Fruit fly (Drosophila melanogaster) whole organism, embryonic: ENCODE data around the gene Dora.

ENCODE experiments used
- Antp ChIP-seq: fragments of 200-800 bp; sonication (Bioruptor generic); optimal IDR thresholded peaks from 3 replicates; lab custom pipeline; 2016; ENCODE audit warnings: missing biosample characterization, missing genetic modification characterization
- Awh ChIP-seq: fragments of 200-800 bp; sonication (Bioruptor generic); IDR thresholded peaks from 2 replicates; pipeline ENCODE4, ENCODE4 v1.3.6; 2022; ENCODE audit warnings: missing biosample characterization, missing genetic modification characterization
- CG10267 ChIP-seq: fragments of 200-800 bp; sonication (Bioruptor generic); optimal IDR thresholded peaks from 2 replicates; lab custom pipeline; 2018; ENCODE audit warnings: missing biosample characterization, mild to moderate bottlenecking, missing genetic modification characterization, moderate library complexity
- CG11247 ChIP-seq: fragments of 200-800 bp; sonication (Bioruptor generic); IDR thresholded peaks from 2 replicates; pipeline ENCODE4 v1.3.6; 2022; ENCODE audit warnings: missing biosample characterization, missing genetic modification characterization
- CG11456 ChIP-seq: fragments of 200-800 bp; sonication (Bioruptor generic); IDR thresholded peaks from 3 replicates; pipeline ENCODE4 v1.3.6; 2022; ENCODE audit warnings: missing biosample characterization, missing genetic modification characterization
- CG12104 ChIP-seq: fragments of 200-800 bp; sonication (Bioruptor generic); optimal IDR thresholded peaks from 3 replicates; lab custom pipeline; 2016; ENCODE audit warnings: missing biosample characterization, missing genetic modification characterization
- CG12219 ChIP-seq: fragments of 200-800 bp; sonication (Bioruptor generic); optimal IDR thresholded peaks from 3 replicates; lab custom pipeline; 2018; ENCODE audit warnings: missing biosample characterization, mild to moderate bottlenecking, missing genetic modification characterization
- CG13287 ChIP-seq: fragments of 200-800 bp; sonication (Bioruptor generic); IDR thresholded peaks from 2 replicates; pipeline ENCODE4 v1.3.6; 2022; ENCODE audit warnings: missing biosample characterization, missing genetic modification characterization; ENCODE audit not compliant: partially characterized antibody
- CG17186 ChIP-seq: fragments of 200-800 bp; sonication (Bioruptor generic); optimal IDR thresholded peaks from 3 replicates; lab custom pipeline; 2017; ENCODE audit warnings: missing biosample characterization, missing genetic modification reagents, missing genetic modification characterization
- CG17612 ChIP-seq: fragments of 200-800 bp; sonication (Bioruptor generic); IDR thresholded peaks from 2 replicates; pipeline ENCODE4 v1.3.6; 2022; ENCODE audit warnings: missing biosample characterization, missing genetic modification characterization
- CG2875 ChIP-seq: fragments of 200-800 bp; sonication (Bioruptor generic); optimal IDR thresholded peaks from 2 replicates; lab custom pipeline; 2017; ENCODE audit warnings: missing biosample characterization, mild to moderate bottlenecking, missing genetic modification characterization, missing genetic modification reagents
- CG34422 ChIP-seq: fragments of 200-800 bp; sonication (Bioruptor generic); IDR thresholded peaks from 3 replicates; pipeline ENCODE4 v1.3.6; 2022; ENCODE audit warnings: missing biosample characterization, missing genetic modification characterization
- CG3995 ChIP-seq: fragments of 200-800 bp; sonication (Bioruptor generic); optimal IDR thresholded peaks from 3 replicates; lab custom pipeline; 2016; ENCODE audit warnings: missing biosample characterization, missing genetic modification characterization
- CG4360 ChIP-seq: fragments of 200-800 bp; sonication (Bioruptor generic); IDR thresholded peaks from 2 replicates; pipeline ENCODE4 v1.3.6; 2022; ENCODE audit warnings: missing biosample characterization, missing genetic modification characterization
- CG4404 ChIP-seq: fragments of 200-800 bp; sonication (Bioruptor generic); IDR thresholded peaks from 2 replicates; pipeline ENCODE4 v1.3.6; 2022; ENCODE audit warnings: missing biosample characterization, missing genetic modification characterization
- CG4617 ChIP-seq: fragments of 200-800 bp; sonication (Bioruptor generic); optimal IDR thresholded peaks from 3 replicates; lab custom pipeline; 2016; ENCODE audit warnings: missing biosample characterization, missing genetic modification characterization, borderline replicate concordance
- CG6813 ChIP-seq: fragments of 200-800 bp; sonication (Bioruptor generic); optimal IDR thresholded peaks from 2 replicates; lab custom pipeline; 2017; ENCODE audit warnings: missing biosample characterization, missing genetic modification characterization, mild to moderate bottlenecking, moderate library complexity, missing genetic modification reagents
- CG8089 ChIP-seq: fragments of 200-800 bp; sonication (Bioruptor generic); optimal IDR thresholded peaks from 3 replicates; lab custom pipeline; 2016; ENCODE audit warnings: missing biosample characterization, missing genetic modification characterization
- CG8290 ChIP-seq, 3 experiments: fragments of 200-800 bp; sonication (Bioruptor generic); optimal IDR thresholded peaks; 2 replicates each; lab custom pipeline; 2016 to 2019; ENCODE audit warnings: missing biosample characterization in 3 of 3, missing genetic modification characterization in 3 of 3, mild to moderate bottlenecking in 2 of 3, moderate library complexity in 1 of 3
- CG9437 ChIP-seq: fragments of 200-800 bp; sonication (Bioruptor generic); optimal IDR thresholded peaks from 2 replicates; lab custom pipeline; 2018; ENCODE audit warnings: missing biosample characterization, mild to moderate bottlenecking, missing genetic modification characterization
- CoRest ChIP-seq: fragments of 200-800 bp; sonication (Bioruptor generic); optimal IDR thresholded peaks from 3 replicates; lab custom pipeline; 2018; ENCODE audit warnings: missing biosample characterization, mild to moderate bottlenecking, missing genetic modification characterization, moderate library complexity
- Dll ChIP-seq: fragments of 200-800 bp; sonication (Bioruptor generic); IDR thresholded peaks from 4 replicates; pipeline ENCODE4 v1.3.6; 2022; ENCODE audit warnings: missing biosample characterization, missing genetic modification characterization; ENCODE audit not compliant: partially characterized antibody
- Doc3 ChIP-seq: fragments of 200-800 bp; sonication (Bioruptor generic); IDR thresholded peaks from 3 replicates; pipeline ENCODE4 v1.3.6; 2022; ENCODE audit warnings: missing biosample characterization, missing genetic modification characterization; ENCODE audit not compliant: partially characterized antibody
- Dref ChIP-seq: fragments of 200-800 bp; sonication (Bioruptor generic); IDR thresholded peaks from 2 replicates; pipeline ENCODE4 v1.3.6; 2022; ENCODE audit warnings: missing biosample characterization, missing genetic modification characterization
- Eip74EF ChIP-seq, 2 experiments: fragments of 200-800 bp in 1 of 2; fragments of >200 bp in 1 of 2; sonication (Bioruptor generic) in 1 of 2; optimal IDR thresholded peaks; 2 replicates each; lab custom pipeline; 2017 to 2019; ENCODE audit warnings: missing biosample characterization in 2 of 2, missing genetic modification characterization in 2 of 2, mild to moderate bottlenecking in 1 of 2, moderate library complexity in 1 of 2
- H2.0 ChIP-seq: fragments of 200-800 bp; sonication (Bioruptor generic); IDR thresholded peaks from 2 replicates; pipeline ENCODE4 v1.3.6; 2022; ENCODE audit warnings: missing biosample characterization, missing genetic modification characterization
- HLH4C ChIP-seq: fragments of 200-800 bp; sonication (Bioruptor generic); IDR thresholded peaks from 3 replicates; pipeline ENCODE4 v1.3.6; 2022; ENCODE audit warnings: missing biosample characterization, missing genetic modification characterization; ENCODE audit not compliant: partially characterized antibody
- Hsf ChIP-seq: fragments of 200-800 bp; sonication (Bioruptor generic); optimal IDR thresholded peaks from 3 replicates; lab custom pipeline; 2016; ENCODE audit warnings: missing biosample characterization, missing genetic modification characterization
- NC2β ChIP-seq: fragments of 200-800 bp; sonication (Bioruptor generic); optimal IDR thresholded peaks from 2 replicates; lab custom pipeline; 2016; ENCODE audit warnings: missing biosample characterization, missing genetic modification characterization
- Nf-YA ChIP-seq: fragments of 200-800 bp; sonication (Bioruptor generic); IDR thresholded peaks from 2 replicates; pipeline ENCODE4 v1.3.6; 2022; ENCODE audit warnings: missing biosample characterization, missing genetic modification characterization
- Scr ChIP-seq: fragments of 200-800 bp; sonication (Bioruptor generic); IDR thresholded peaks from 2 replicates; pipeline ENCODE4 v1.3.6; 2022; ENCODE audit warnings: missing biosample characterization, missing genetic modification characterization; ENCODE audit not compliant: partially characterized antibody
- abd-A ChIP-seq: fragments of 200-800 bp; sonication (Bioruptor generic); optimal IDR thresholded peaks from 3 replicates; lab custom pipeline; 2019; ENCODE audit warnings: missing biosample characterization, mild to moderate bottlenecking, missing genetic modification characterization, moderate library complexity
- amos ChIP-seq: fragments of 200-800 bp; sonication (Bioruptor generic); IDR thresholded peaks from 2 replicates; pipeline ENCODE4 v1.3.6; 2022; ENCODE audit warnings: missing biosample characterization, missing genetic modification characterization; ENCODE audit not compliant: partially characterized antibody
- gro ChIP-seq: fragments of 200-800 bp; sonication (Bioruptor generic); optimal IDR thresholded peaks from 2 replicates; lab custom pipeline; 2016; ENCODE audit warnings: missing biosample characterization, missing genetic modification characterization
- ham ChIP-seq: fragments of 200-800 bp; sonication (Bioruptor generic); IDR thresholded peaks from 2 replicates; pipeline ENCODE4 v1.3.6; 2022; ENCODE audit warnings: missing biosample characterization, missing genetic modification characterization
- lmd ChIP-seq: fragments of 200-800 bp; sonication (Bioruptor generic); IDR thresholded peaks from 2 replicates; pipeline ENCODE4 v1.3.6; 2022; ENCODE audit warnings: missing biosample characterization, missing genetic modification characterization
- nerfin-2 ChIP-seq: fragments of 200-800 bp; sonication (Bioruptor generic); IDR thresholded peaks from 2 replicates; pipeline ENCODE4 v1.3.6; 2022; ENCODE audit warnings: missing biosample characterization, missing genetic modification characterization; ENCODE audit not compliant: partially characterized antibody
- nom ChIP-seq: fragments of 200-800 bp; sonication (Bioruptor generic); optimal IDR thresholded peaks from 2 replicates; lab custom pipeline; 2017; ENCODE audit warnings: missing biosample characterization, missing genetic modification characterization, mild to moderate bottlenecking, moderate library complexity, missing genetic modification reagents
- pnt ChIP-seq: fragments of 200-800 bp; sonication (Bioruptor generic); optimal IDR thresholded peaks from 3 replicates; lab custom pipeline; 2016; ENCODE audit warnings: missing biosample characterization, missing genetic modification characterization
- pzg ChIP-seq: fragments of 200-800 bp; sonication (Bioruptor generic); optimal IDR thresholded peaks from 3 replicates; lab custom pipeline; 2018; ENCODE audit warnings: missing biosample characterization, mild to moderate bottlenecking, missing genetic modification characterization, moderate library complexity
- row ChIP-seq: fragments of 200-800 bp; sonication (Bioruptor generic); IDR thresholded peaks from 3 replicates; pipeline ENCODE4 v1.3.6; 2022; ENCODE audit warnings: missing biosample characterization, missing genetic modification characterization
- sens ChIP-seq: fragments of 200-800 bp; sonication (Bioruptor generic); peaks from one replicate; lab custom pipeline; 2016; ENCODE audit warnings: missing biosample characterization, missing genetic modification characterization
- seq ChIP-seq: fragments of 200-800 bp; sonication (Bioruptor generic); IDR thresholded peaks from 2 replicates; pipeline ENCODE4 v1.3.6; 2022; ENCODE audit warnings: missing biosample characterization, missing genetic modification characterization
- stwl ChIP-seq: fragments of 200-800 bp; sonication (Bioruptor generic); optimal IDR thresholded peaks from 3 replicates; lab custom pipeline; 2018; ENCODE audit warnings: missing biosample characterization, mild to moderate bottlenecking, missing genetic modification characterization, moderate library complexity
- tll ChIP-seq, 2 experiments: fragments of 200-800 bp in 1 of 2; fragments of >200 bp in 1 of 2; sonication (Bioruptor generic) in 1 of 2; optimal IDR thresholded peaks; 2 replicates each; lab custom pipeline; 2017 to 2019; ENCODE audit warnings: missing biosample characterization in 2 of 2, missing genetic modification characterization in 2 of 2, mild to moderate bottlenecking in 1 of 2, moderate library complexity in 1 of 2
- vnd ChIP-seq: fragments of 200-800 bp; sonication (Bioruptor generic); IDR thresholded peaks from 3 replicates; pipeline ENCODE4 v1.3.6; 2022; ENCODE audit warnings: missing biosample characterization, missing genetic modification characterization; ENCODE audit not compliant: partially characterized antibody
- wdn ChIP-seq: fragments of 200-800 bp; sonication (Bioruptor generic); IDR thresholded peaks from 2 replicates; pipeline ENCODE4 v1.3.6; 2022; ENCODE audit warnings: missing biosample characterization, missing genetic modification characterization
- zen2 ChIP-seq: fragments of 200-800 bp; sonication (Bioruptor generic); IDR thresholded peaks from 3 replicates; pipeline ENCODE4 v1.3.6; 2022; ENCODE audit warnings: missing biosample characterization, missing genetic modification characterization; ENCODE audit not compliant: partially characterized antibody

Dora gene

dm6 chrX:18814944-18815343 is 48.8 kb upstream of the Dora start:
- TF ChIP-seq CG8290 (GFP tag; optimal IDR thresholded peaks at IDR 0.05; lab: Kevin White, UChicago) (peak; percentile 96), CG8290 (tag; optimal IDR thresholded peaks at IDR 0.05; lab: Kevin White, UChicago) (peak; percentile 78 to 99), CG17612 (GFP tag; lab: Robert Waterston, UW) (peak; percentile 77), CG4404 (no peak)

- no peak for TF ChIP-seq pnt (GFP tag; lab: Kevin White, UChicago)
- peak; percentile 82 for TF ChIP-seq Dref (GFP tag; lab: Robert Waterston, UW)
- TF ChIP-seq pzg, result peak; percentile 66
- no peak for TF ChIP-seq tll (GFP tag; optimal IDR thresholded peaks at IDR 0.05; lab: Kevin White, UChicago)
- TF ChIP-seq amos (GFP tag; lab: Robert Waterston, UW), result peak; percentile 63
- TF ChIP-seq Scr (GFP tag; lab: Robert Waterston, UW), result peak; percentile 69
- no peak for TF ChIP-seq ham (GFP tag; lab: Robert Waterston, UW)
- no peak for TF ChIP-seq CG9437 (GFP tag; lab: Kevin White, UChicago)
- peak; percentile 94 for TF ChIP-seq CG3995
- no peak for TF ChIP-seq Eip74EF (GFP tag; optimal IDR thresholded peaks at IDR 0.05; lab: Kevin White, UChicago)
- TF ChIP-seq zen2, result peak; percentile 48; the same call in 1 of the 3 replicates
- TF ChIP-seq CG4617 (GFP tag; lab: Kevin White, UChicago), result no peak
- TF ChIP-seq Dll (GFP tag; lab: Robert Waterston, UW), result peak; percentile 76
- TF ChIP-seq H2.0 (GFP tag; lab: Robert Waterston, UW), result no peak
- TF ChIP-seq Doc3 (GFP tag; lab: Robert Waterston, UW), result peak; percentile 47; the same call in 2 of the 3 replicates
- no peak for TF ChIP-seq Hsf (GFP tag; lab: Kevin White, UChicago)
- TF ChIP-seq Antp (GFP tag; lab: Kevin White, UChicago), result no peak
- peak; percentile 98 for TF ChIP-seq stwl (tag; lab: Kevin White, UChicago)
- TF ChIP-seq seq (GFP tag; lab: Robert Waterston, UW), result no peak
- peak; percentile 79 for TF ChIP-seq HLH4C (GFP tag; lab: Robert Waterston, UW)
- no peak for TF ChIP-seq CG8089 (GFP tag; lab: Kevin White, UChicago)
- peak; percentile 56 for TF ChIP-seq nerfin-2
- no peak for TF ChIP-seq Awh (GFP tag; lab: Robert Waterston, UW)
- TF ChIP-seq vnd (GFP tag; lab: Robert Waterston, UW), result peak; percentile 57
- TF ChIP-seq nom (GFP tag; lab: Kevin White, UChicago), result no peak
- TF ChIP-seq CG34422, result peak; percentile 89
- TF ChIP-seq sens (GFP tag; lab: Kevin White, UChicago), result peak; percentile 33
- TF ChIP-seq abd-A (tag; lab: Kevin White, UChicago), result no peak
- peak; percentile 46 for TF ChIP-seq CG17186 (GFP tag; lab: Kevin White, UChicago)
- no peak for TF ChIP-seq Nf-YA (GFP tag; lab: Robert Waterston, UW)
- TF ChIP-seq CG2875 (GFP tag; lab: Kevin White, UChicago), result no peak
- TF ChIP-seq CG13287 (GFP tag; lab: Robert Waterston, UW), result peak; percentile 79
- no peak for TF ChIP-seq CG11247 (GFP tag; lab: Robert Waterston, UW)
- TF ChIP-seq lmd (GFP tag; lab: Robert Waterston, UW), result no peak
- no peak for TF ChIP-seq CG11456 (GFP tag; lab: Robert Waterston, UW)
- no peak for TF ChIP-seq CG12219 (GFP tag; lab: Kevin White, UChicago)
- TF ChIP-seq CG12104 (GFP tag; lab: Kevin White, UChicago), result no peak
- no peak for TF ChIP-seq CG6813
- TF ChIP-seq CoRest (tag; lab: Kevin White, UChicago), result peak; percentile 19
- no peak for TF ChIP-seq NC2β (GFP tag; lab: Kevin White, UChicago)
- TF ChIP-seq row (GFP tag; lab: Robert Waterston, UW), result peak; percentile 31; the same call in 1 of the 3 replicates
- TF ChIP-seq gro (GFP tag; lab: Kevin White, UChicago), result no peak
- TF ChIP-seq wdn (GFP tag; lab: Robert Waterston, UW), result no peak
- TF ChIP-seq CG4360, result no peak
- TF ChIP-seq CG10267, result peak; percentile 27
These were observed 33.4 kb upstream of the Dora start, which contains the start of gene CG7101 for dm6 chrX:18830396-18830795. Gene CG7101 (plus strand): TSS chrX:18830591.
